Worm (Caenorhabditis elegans): ENCODE results near the gene perm-3.

ce11 chrIV:5374946-5375345 lies 19.7 kb downstream of the perm-3 start:
- TF ChIP-seq dpl-1 (GFP tag; optimal IDR thresholded peaks at IDR 0.05): no peak
- no peak for TF ChIP-seq C17E4.6 (GFP tag; IDR thresholded peaks at IDR 0.05)
- TF ChIP-seq ccch-3 (GFP tag; optimal IDR thresholded peaks at IDR 0.05): no peak
- no peak for TF ChIP-seq ceh-40 (GFP tag; IDR thresholded peaks at IDR 0.05)
- no peak for TF ChIP-seq mes-4 (tag; optimal IDR thresholded peaks at IDR 0.05)
- TF ChIP-seq egrh-3 (GFP tag; IDR thresholded peaks at IDR 0.05): no peak
- TF ChIP-seq B0336.3 (GFP tag; IDR thresholded peaks at IDR 0.05): no peak
- no peak for TF ChIP-seq hmg-20 (GFP tag; IDR thresholded peaks at IDR 0.05)
- TF ChIP-seq rcor-1 (GFP tag; IDR thresholded peaks at IDR 0.05): no peak

All from whole organism, young adult.